Fruit fly (Drosophila melanogaster): Measurements from ENCODE around the gene CG8578.
A peak's percentile ranks its signal among the peaks of the same experiment; 100 is the strongest.

DNA sequence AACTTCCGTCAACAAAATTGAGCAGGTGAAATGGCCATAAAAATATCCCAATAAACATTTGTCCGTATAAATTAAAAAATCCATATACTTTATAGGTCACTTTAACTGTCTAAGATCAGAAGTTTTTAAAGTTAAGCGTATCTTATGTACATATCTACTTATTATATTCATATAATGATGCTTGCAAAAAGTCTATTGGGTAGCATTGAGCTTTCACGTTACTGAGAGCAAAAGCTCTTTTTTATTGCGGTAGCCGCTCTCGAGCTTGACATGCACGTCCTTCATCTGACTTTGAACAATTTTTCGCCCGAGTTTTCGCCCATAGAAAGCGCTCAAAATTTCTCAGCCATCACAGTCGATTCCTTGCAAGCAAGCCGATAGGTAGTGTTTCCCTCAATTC, 23.6 kb downstream of the CG8578 start, which contains the start of gene Gapdh2:
- TF ChIP-seq CG10669 (GFP tag; optimal IDR thresholded peaks at IDR 0.05), result peak; percentile 99
- TF ChIP-seq CG11902 (GFP tag; optimal IDR thresholded peaks at IDR 0.05), result peak; percentile 96
- TF ChIP-seq salr (GFP tag; optimal IDR thresholded peaks at IDR 0.05), result peak; percentile 97 to 99
- peak; percentile 100 for TF ChIP-seq Sox102F (GFP tag; optimal IDR thresholded peaks at IDR 0.05)
- peak; percentile 100 for TF ChIP-seq CG34406 (GFP tag; optimal IDR thresholded peaks at IDR 0.05)

All from whole organism, prepupa.